Worm (Caenorhabditis elegans): Measurements from ENCODE around the gene unc-41.

unc-41 gene

ce11 chrV:9986177-9986576 is 10.1 kb upstream of the unc-41 start, which contains the start of gene rmd-2:
Gene rmd-2 (minus strand): TSS chrV:9986277.
- no peak for TF ChIP-seq ztf-11 (tag; optimal IDR thresholded peaks at IDR 0.05)
- peak in 1 of 2 experiments; percentile 16 for TF ChIP-seq lin-35 (GFP tag; optimal IDR thresholded peaks at IDR 0.05)
- TF ChIP-seq rnt-1 (tag; optimal IDR thresholded peaks at IDR 0.05), result peak; percentile 1
- TF ChIP-seq egl-13 (tag; optimal IDR thresholded peaks at IDR 0.05), result no peak
- no peak for TF ChIP-seq F16B12.6 (tag; optimal IDR thresholded peaks at IDR 0.05)
- TF ChIP-seq egl-27 (tag; optimal IDR thresholded peaks at IDR 0.05), result no peak
- TF ChIP-seq lin-14 (GFP tag; optimal IDR thresholded peaks at IDR 0.05), result no peak
- no peak for TF ChIP-seq fkh-10 (GFP tag; optimal IDR thresholded peaks at IDR 0.05)
- no peak for TF ChIP-seq zip-4 (GFP tag; optimal IDR thresholded peaks at IDR 0.05)
- no peak for TF ChIP-seq vab-15 (tag; optimal IDR thresholded peaks at IDR 0.05)
- no peak for TF ChIP-seq tbx-2 (tag; optimal IDR thresholded peaks at IDR 0.05)

ce11 chrV:9985227-9985864 is 9.3 kb upstream of the unc-41 start:
- peak; percentile 27 for TF ChIP-seq rnt-1 (tag; optimal IDR thresholded peaks at IDR 0.05)
- TF ChIP-seq efl-3 (GFP tag; optimal IDR thresholded peaks at IDR 0.05), result no peak
- peak; percentile 46 for TF ChIP-seq nhr-71 (tag; optimal IDR thresholded peaks at IDR 0.05)
- no peak for TF ChIP-seq unc-130 (tag; optimal IDR thresholded peaks at IDR 0.05)
- TF ChIP-seq lsy-2 (tag; optimal IDR thresholded peaks at IDR 0.05), result peak in 1 of 2 experiments; percentile 11
- no peak for TF ChIP-seq lin-35 (GFP tag; optimal IDR thresholded peaks at IDR 0.05)
- no peak for TF ChIP-seq ceh-63 (GFP tag; optimal IDR thresholded peaks at IDR 0.05)
- TF ChIP-seq unc-30 (tag; optimal IDR thresholded peaks at IDR 0.05), result no peak
- TF ChIP-seq elt-2 (tag; optimal IDR thresholded peaks at IDR 0.05), result no peak
- no peak for TF ChIP-seq hpl-2 (GFP tag; optimal IDR thresholded peaks at IDR 0.05)
- TF ChIP-seq ztf-11 (tag; optimal IDR thresholded peaks at IDR 0.05), result no peak
- TF ChIP-seq dsc-1 (tag; optimal IDR thresholded peaks at IDR 0.05), result peak; percentile 41
- no peak for TF ChIP-seq aha-1 (tag; optimal IDR thresholded peaks at IDR 0.05)
- TF ChIP-seq lin-14 (GFP tag; optimal IDR thresholded peaks at IDR 0.05), result peak; percentile 52
- TF ChIP-seq nhr-90 (tag; optimal IDR thresholded peaks at IDR 0.05; ENCODE audit: poor library complexity), result no peak
- no peak for TF ChIP-seq ets-5 (GFP tag; IDR thresholded peaks at IDR 0.05)
- no peak for TF ChIP-seq zip-4 (GFP tag; optimal IDR thresholded peaks at IDR 0.05)
- no peak for TF ChIP-seq egl-13 (tag; optimal IDR thresholded peaks at IDR 0.05)
- TF ChIP-seq isw-1 (GFP tag; IDR thresholded peaks at IDR 0.05), result no peak
- no peak for TF ChIP-seq nhr-85 (tag)
- TF ChIP-seq fos-1 (tag; optimal IDR thresholded peaks at IDR 0.05), result no peak
- no peak for TF ChIP-seq nhr-28 (tag; optimal IDR thresholded peaks at IDR 0.05)
- TF ChIP-seq skn-1 (tag; optimal IDR thresholded peaks at IDR 0.05), result no peak
- no peak for TF ChIP-seq egl-27 (tag; optimal IDR thresholded peaks at IDR 0.05)
- TF ChIP-seq fkh-4 (tag; optimal IDR thresholded peaks at IDR 0.05; ENCODE audit: borderline replicate concordance), result no peak
- no peak for TF ChIP-seq sox-4 (tag; optimal IDR thresholded peaks at IDR 0.05)

- TF ChIP-seq nhr-11 (tag; optimal IDR thresholded peaks at IDR 0.05) (peak; percentile 57), efl-1 (optimal IDR thresholded peaks at IDR 0.05) (no peak), efl-1 (GFP tag; optimal IDR thresholded peaks at IDR 0.05 in 1 of 2) (no peak), lin-14 (GFP tag; optimal IDR thresholded peaks at IDR 0.05) (peak; percentile 39), lsy-2 (tag; optimal IDR thresholded peaks at IDR 0.05) (peak in 1 of 2 experiments; percentile 7), snu-23 (GFP tag; optimal IDR thresholded peaks at IDR 0.05) (peak; percentile 17), ces-1 (GFP tag; optimal IDR thresholded peaks at IDR 0.05) (no peak), lin-39 (tag; optimal IDR thresholded peaks at IDR 0.05) (no peak), sox-4 (tag; optimal IDR thresholded peaks at IDR 0.05) (no peak), mep-1 (tag; optimal IDR thresholded peaks at IDR 0.05) (peak; percentile 33), elt-2 (tag; optimal IDR thresholded peaks at IDR 0.05) (peak; percentile 32), tlp-1 (tag; optimal IDR thresholded peaks at IDR 0.05) (no peak), ztf-11 (tag; optimal IDR thresholded peaks at IDR 0.05) (no peak)
These were observed 8.8 kb upstream of the unc-41 start for ce11 chrV:9984821-9985220.

Measured in whole organism, L1 larva.